Fruit fly (Drosophila melanogaster) whole organism, embryonic: ENCODE measurements around the gene CG4607.

Experiments
- CG11695 ChIP-seq: fragments of 200-800 bp; sonication (Bioruptor generic); IDR thresholded peaks from 3 replicates; pipeline ENCODE4 v1.3.6; 2022; ENCODE audit warnings: missing biosample characterization, missing genetic modification characterization
- CG15011 ChIP-seq: fragments of 200-800 bp; sonication (Bioruptor generic); optimal IDR thresholded peaks from 3 replicates; lab custom pipeline; 2018; ENCODE audit warnings: missing biosample characterization, mild to moderate bottlenecking, missing genetic modification characterization
- CG5180 ChIP-seq: fragments of 200-800 bp; sonication (Bioruptor generic); optimal IDR thresholded peaks from 3 replicates; lab custom pipeline; 2017; ENCODE audit warnings: missing biosample characterization, missing genetic modification characterization, mild to moderate bottlenecking, moderate library complexity, missing genetic modification reagents
- CG7357 ChIP-seq: fragments of 200-800 bp; sonication (Bioruptor generic); IDR thresholded peaks from 3 replicates; pipeline ENCODE4 v1.3.6; 2022; ENCODE audit warnings: missing biosample characterization, missing genetic modification characterization
- CTCF ChIP-seq: fragments of 200-800 bp; sonication (Bioruptor generic); optimal IDR thresholded peaks from 2 replicates; lab custom pipeline; 2017; ENCODE audit warnings: missing biosample characterization, mild to moderate bottlenecking, missing genetic modification characterization, moderate library complexity
- HmgZ ChIP-seq: fragments of 200-800 bp; sonication (Bioruptor generic); optimal IDR thresholded peaks from 2 replicates; lab custom pipeline; 2018; ENCODE audit warnings: missing biosample characterization, mild to moderate bottlenecking, missing genetic modification characterization
- NC2β ChIP-seq: fragments of 200-800 bp; sonication (Bioruptor generic); optimal IDR thresholded peaks from 2 replicates; lab custom pipeline; 2016; ENCODE audit warnings: missing biosample characterization, missing genetic modification characterization
- Ptx1 ChIP-seq: fragments of 200-800 bp; sonication (Bioruptor generic); IDR thresholded peaks from 2 replicates; pipeline ENCODE4 v1.3.6; 2022; ENCODE audit warnings: missing biosample characterization, missing genetic modification characterization
- Xrp1 ChIP-seq: fragments of 200-800 bp; sonication (Bioruptor generic); IDR thresholded peaks from 2 replicates; pipeline ENCODE4 v1.3.6; 2022; ENCODE audit warnings: missing biosample characterization, missing genetic modification characterization
- lmd ChIP-seq: fragments of 200-800 bp; sonication (Bioruptor generic); IDR thresholded peaks from 2 replicates; pipeline ENCODE4 v1.3.6; 2022; ENCODE audit warnings: missing biosample characterization, missing genetic modification characterization
- lov ChIP-seq, 2 experiments: fragments of 200-800 bp in 1 of 2; fragments of >200 bp in 1 of 2; sonication (Bioruptor generic) in 1 of 2; IDR thresholded peaks in 1 of 2; optimal IDR thresholded peaks in 1 of 2; 2 replicates in 1 of 2; 3 replicates in 1 of 2; pipeline versions ENCODE4 v1.3.6 to Lab custom; 2017 to 2022; ENCODE audit warnings: missing biosample characterization in 1 of 2, missing genetic modification characterization in 1 of 2
- ranshi ChIP-seq: fragments of 200-800 bp; sonication (Bioruptor generic); IDR thresholded peaks from 2 replicates; pipeline ENCODE4 v1.3.6; 2022; ENCODE audit warnings: missing biosample characterization, missing genetic modification characterization
- tna ChIP-seq: fragments of 200-800 bp; sonication (Bioruptor generic); IDR thresholded peaks from 2 replicates; pipeline ENCODE4 v1.3.6; 2022; ENCODE audit warnings: missing biosample characterization, missing genetic modification characterization; ENCODE audit not compliant: partially characterized antibody
- zf30C ChIP-seq: fragments of 200-800 bp; sonication (Bioruptor generic); optimal IDR thresholded peaks from 3 replicates; lab custom pipeline; 2018; ENCODE audit warnings: missing biosample characterization, mild to moderate bottlenecking, missing genetic modification characterization

DNA sequence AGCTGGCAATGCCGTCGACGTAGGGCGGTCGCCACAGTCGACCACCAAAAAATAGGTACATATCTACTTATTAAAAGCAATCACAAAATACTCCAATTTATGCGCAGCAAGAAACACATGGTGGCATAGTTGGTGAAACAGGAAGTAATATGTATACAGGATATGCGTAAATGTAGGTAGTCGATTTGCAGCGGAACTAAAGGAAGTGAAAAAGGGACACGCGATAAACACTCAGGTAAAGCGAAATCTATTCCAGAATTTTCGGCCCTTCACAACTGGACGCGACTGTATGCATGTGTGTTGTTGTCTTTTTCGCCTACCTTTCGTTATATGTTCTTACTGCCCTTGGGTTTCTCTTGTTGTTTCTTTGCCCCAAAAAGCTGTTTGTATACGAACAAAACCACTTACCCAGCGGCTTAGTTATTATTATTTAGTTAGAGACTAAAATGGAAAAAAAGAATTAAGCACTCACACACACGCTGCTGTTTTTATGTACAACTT lies 27.3 kb downstream of the CG4607 start:
- TF ChIP-seq lmd (GFP tag; lab: Robert Waterston, UW) = peak; percentile 84
- peak; percentile 84 for TF ChIP-seq Xrp1
- peak; percentile 68; the same call in 2 of the 3 replicates for TF ChIP-seq CG7357
- peak; percentile 82; the same call in 2 of the 3 replicates for TF ChIP-seq CG11695 (GFP tag; lab: Robert Waterston, UW)
- TF ChIP-seq zf30C (GFP tag; lab: Kevin White, UChicago) = no peak
- no peak for TF ChIP-seq tna
- peak; percentile 57 for TF ChIP-seq NC2β
- peak; percentile 37 for TF ChIP-seq CTCF (GFP tag; lab: Kevin White, UChicago)
- TF ChIP-seq CG5180 = peak; percentile 67
- peak; percentile 89 for TF ChIP-seq HmgZ (tag; lab: Kevin White, UChicago)
- TF ChIP-seq CG15011 = peak; percentile 80
- no peak for TF ChIP-seq lov (optimal IDR thresholded peaks at IDR 0.05; lab: Kevin White, UChicago)
- TF ChIP-seq lov (GFP tag; IDR thresholded peaks at IDR 0.05; lab: Robert Waterston, UW) = 0 out of 3 replicates have a peak, but pooled peaks have one; percentile 23
- TF ChIP-seq ranshi (GFP tag; lab: Robert Waterston, UW) = peak; percentile 62
- TF ChIP-seq Ptx1 (GFP tag; lab: Robert Waterston, UW) = peak; percentile 78
